Fruit fly (Drosophila melanogaster): ENCODE data around the gene para.

The para gene

DNA sequence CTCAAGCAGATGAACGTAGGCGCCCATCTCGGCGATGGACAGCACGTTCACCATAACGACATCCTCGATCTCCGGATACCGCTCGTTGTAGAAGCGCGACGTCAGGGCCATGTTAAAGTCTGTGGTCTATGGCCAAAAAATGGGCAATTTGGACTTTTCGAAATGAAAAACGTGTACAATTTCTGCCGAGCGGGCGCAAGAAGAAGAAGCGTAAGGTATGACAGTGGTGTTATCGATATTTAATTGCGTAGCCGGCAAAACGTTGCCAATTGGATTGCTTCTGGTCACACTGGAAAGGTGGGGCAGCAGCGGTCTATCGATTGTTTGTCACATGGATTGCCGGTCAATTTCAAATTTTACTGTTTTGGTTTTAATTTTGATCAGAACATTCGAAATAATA, 86.1 kb downstream of the para start, which contains the start of gene eIF2alpha:
TSS of gene eIF2alpha (minus strand) at position 225 of the 400 bp plus-strand sequence.
- peak; percentile 76; the same call in 2 of the 4 replicates for TF ChIP-seq chinmo (GFP tag; IDR thresholded peaks at IDR 0.05; ENCODE audit: partially characterized antibody)
- TF ChIP-seq sqz (GFP tag; optimal IDR thresholded peaks at IDR 0.05): no peak
- peak; percentile 94 for TF ChIP-seq CG2116 (GFP tag; optimal IDR thresholded peaks at IDR 0.05)
- peak; percentile 22 for TF ChIP-seq cg (GFP tag; optimal IDR thresholded peaks at IDR 0.05)
- TF ChIP-seq HmgZ (tag; optimal IDR thresholded peaks at IDR 0.05): peak; percentile 64
- peak; percentile 9 for TF ChIP-seq CG4282 (GFP tag; optimal IDR thresholded peaks at IDR 0.05)
- TF ChIP-seq Hr78 (GFP tag; optimal IDR thresholded peaks at IDR 0.05): no peak
- no peak for TF ChIP-seq eve (GFP tag; optimal IDR thresholded peaks at IDR 0.05)
- peak; percentile 9; the same call in 1 of the 2 replicates for TF ChIP-seq CG32532 (GFP tag; IDR thresholded peaks at IDR 0.05)
- TF ChIP-seq zfh1 (GFP tag; IDR thresholded peaks at IDR 0.05): no peak
- no peak for TF ChIP-seq ap (GFP tag; IDR thresholded peaks at IDR 0.05)
- TF ChIP-seq CG2678 (tag; optimal IDR thresholded peaks at IDR 0.05): no peak
- TF ChIP-seq CG18262 (tag; optimal IDR thresholded peaks at IDR 0.05): no peak
- TF ChIP-seq CG8290 (GFP tag; optimal IDR thresholded peaks at IDR 0.05): no peak
- TF ChIP-seq CG8290 (tag; optimal IDR thresholded peaks at IDR 0.05): peak in 1 of 2 experiments; percentile 71
- TF ChIP-seq sim (GFP tag; IDR thresholded peaks at IDR 0.05): no peak
- no peak for TF ChIP-seq CG31365 (tag; optimal IDR thresholded peaks at IDR 0.05)
- 0 out of 2 replicates have a peak, but pooled peaks have one; percentile 17 for TF ChIP-seq onecut (GFP tag; IDR thresholded peaks at IDR 0.05)
- peak; percentile 9 for TF ChIP-seq CG2712 (tag; optimal IDR thresholded peaks at IDR 0.05)
- no peak for TF ChIP-seq Hmx (GFP tag; optimal IDR thresholded peaks at IDR 0.05)
- TF ChIP-seq CG16779 (GFP tag; IDR thresholded peaks at IDR 0.05): no peak
- no peak for TF ChIP-seq CG1233 (GFP tag; optimal IDR thresholded peaks at IDR 0.05)
- TF ChIP-seq nerfin-2 (GFP tag; IDR thresholded peaks at IDR 0.05; ENCODE audit: partially characterized antibody): peak; percentile 61; the same call in 1 of the 2 replicates
- no peak for TF ChIP-seq fd64A (GFP tag; optimal IDR thresholded peaks at IDR 0.05)
- no peak for TF ChIP-seq ssp (GFP tag; IDR thresholded peaks at IDR 0.05)
- peak; percentile 81 for TF ChIP-seq CG6791 (GFP tag; IDR thresholded peaks at IDR 0.05; ENCODE audit: partially characterized antibody)
- peak; percentile 32 for TF ChIP-seq mirr (GFP tag; optimal IDR thresholded peaks at IDR 0.05)
- TF ChIP-seq GATAe (GFP tag; conservative IDR thresholded peaks at IDR 0.05): no peak
- no peak for TF ChIP-seq CG10147 (GFP tag; optimal IDR thresholded peaks at IDR 0.05)
- peak in 1 of 2 experiments; percentile 49 for TF ChIP-seq insv (GFP tag; optimal IDR thresholded peaks at IDR 0.05)
- peak; percentile 72 for TF ChIP-seq Scr (GFP tag; IDR thresholded peaks at IDR 0.05; ENCODE audit: partially characterized antibody)
- TF ChIP-seq CG17385 (GFP tag; optimal IDR thresholded peaks at IDR 0.05): peak; percentile 94
- TF ChIP-seq CG33213 (GFP tag; optimal IDR thresholded peaks at IDR 0.05): no peak
- no peak for TF ChIP-seq Bdp1 (GFP tag; optimal IDR thresholded peaks at IDR 0.05)
- TF ChIP-seq HLH54F (GFP tag; optimal IDR thresholded peaks at IDR 0.05): no peak
- TF ChIP-seq esg (GFP tag; conservative IDR thresholded peaks at IDR 0.05): no peak
- no peak for TF ChIP-seq CG8944 (GFP tag; optimal IDR thresholded peaks at IDR 0.05)
- no peak for TF ChIP-seq Dad (GFP tag; optimal IDR thresholded peaks at IDR 0.05)
- TF ChIP-seq CG2120 (GFP tag; optimal IDR thresholded peaks at IDR 0.05): peak; percentile 8
- no peak for TF ChIP-seq CoRest (tag; optimal IDR thresholded peaks at IDR 0.05)
- no peak for TF ChIP-seq Neu2 (GFP tag; optimal IDR thresholded peaks at IDR 0.05; ENCODE audit: borderline replicate concordance)
- TF ChIP-seq phol (tag; optimal IDR thresholded peaks at IDR 0.05): peak; percentile 19
- TF ChIP-seq sc (optimal IDR thresholded peaks at IDR 0.05): no peak
- TF ChIP-seq sc (GFP tag; optimal IDR thresholded peaks at IDR 0.05): no peak
- peak; percentile 53 for TF ChIP-seq CG3995 (GFP tag; optimal IDR thresholded peaks at IDR 0.05)
- no peak for TF ChIP-seq CG13123 (GFP tag; optimal IDR thresholded peaks at IDR 0.05)
- TF ChIP-seq CG14014 (GFP tag; IDR thresholded peaks at IDR 0.05): no peak
- no peak for TF ChIP-seq nom (GFP tag; optimal IDR thresholded peaks at IDR 0.05)
- TF ChIP-seq gfzf (GFP tag; optimal IDR thresholded peaks at IDR 0.05): peak; percentile 80
- peak; percentile 83 for TF ChIP-seq unc-4 (GFP tag; IDR thresholded peaks at IDR 0.05; ENCODE audit: partially characterized antibody)
- TF ChIP-seq CG18011 (GFP tag; optimal IDR thresholded peaks at IDR 0.05): no peak

All from whole organism, embryonic.